Worm (Caenorhabditis elegans): Measurements from ENCODE around the gene clec-57.

- no peak for TF ChIP-seq med-1 (GFP tag; optimal IDR thresholded peaks at IDR 0.05; ENCODE audit: insufficient read depth)
- no peak for TF ChIP-seq T22C8.4 (GFP tag; IDR thresholded peaks at IDR 0.05)
- no peak for TF ChIP-seq flt-1 (GFP tag; IDR thresholded peaks at IDR 0.05)
- no peak for TF ChIP-seq klf-2 (GFP tag; conservative IDR thresholded peaks at IDR 0.05)
- TF ChIP-seq ref-1 (GFP tag; conservative IDR thresholded peaks at IDR 0.05), result no peak
- TF ChIP-seq cog-1 (tag; optimal IDR thresholded peaks at IDR 0.05), result no peak
Observed at ce11 chrV:14495493-14495892, 26.5 kb downstream of the clec-57 start.
